Fruit fly (Drosophila melanogaster): ENCODE results near the gene toc.

The toc gene

dm6 chr2L:3121325-3121724 is 23.3 kb downstream of the toc start (continued):
- TF ChIP-seq Awh (GFP tag; IDR thresholded peaks at IDR 0.05) (peak; percentile 9; the same call in 1 of the 2 replicates), pan (optimal IDR thresholded peaks at IDR 0.05) (no peak), pan (GFP tag; optimal IDR thresholded peaks at IDR 0.05 in 1 of 2, IDR thresholded peaks at IDR 0.05 in 1 of 2) (peak in 1 of 2 experiments; percentile 44), CG7839 (tag; optimal IDR thresholded peaks at IDR 0.05) (peak; percentile 17), HmgZ (tag; optimal IDR thresholded peaks at IDR 0.05) (no peak), CG14441 (GFP tag; IDR thresholded peaks at IDR 0.05) (peak; percentile 26; the same call in 1 of the 2 replicates), HmgD (GFP tag; optimal IDR thresholded peaks at IDR 0.05) (no peak), otp (GFP tag; IDR thresholded peaks at IDR 0.05) (0 out of 3 replicates have a peak, but pooled peaks have one; percentile 29), Hr78 (GFP tag; optimal IDR thresholded peaks at IDR 0.05) (peak in 1 of 2 experiments; percentile 49), CG17359 (tag; optimal IDR thresholded peaks at IDR 0.05) (no peak), CG11504 (tag; optimal IDR thresholded peaks at IDR 0.05) (peak; percentile 12), CG11456 (GFP tag; IDR thresholded peaks at IDR 0.05) (0 out of 3 replicates have a peak, but pooled peaks have one; percentile 40), row (GFP tag; IDR thresholded peaks at IDR 0.05) (peak; percentile 61), CG32772 (GFP tag; IDR thresholded peaks at IDR 0.05) (0 out of 2 replicates have a peak, but pooled peaks have one; percentile 6), trem (tag; optimal IDR thresholded peaks at IDR 0.05) (no peak), Tbp (GFP tag; optimal IDR thresholded peaks at IDR 0.05) (no peak), GATAe (GFP tag; conservative IDR thresholded peaks at IDR 0.05) (0 out of 2 replicates have a peak, but pooled peaks have one; percentile 20), vvl (GFP tag; IDR thresholded peaks at IDR 0.05) (peak; percentile 45), dati (GFP tag; IDR thresholded peaks at IDR 0.05) (no peak), Usf (GFP tag; optimal IDR thresholded peaks at IDR 0.05) (no peak), HHEX (GFP tag; optimal IDR thresholded peaks at IDR 0.05) (no peak), Hr51 (GFP tag; optimal IDR thresholded peaks at IDR 0.05) (peak in 1 of 2 experiments; percentile 9), chinmo (GFP tag; IDR thresholded peaks at IDR 0.05; ENCODE audit: partially characterized antibody) (0 out of 4 replicates have a peak, but pooled peaks have one; percentile 14), CG11247 (GFP tag; IDR thresholded peaks at IDR 0.05) (no peak), CG34376 (GFP tag; optimal IDR thresholded peaks at IDR 0.05) (no peak), CHES-1-like (GFP tag; optimal IDR thresholded peaks at IDR 0.05) (no peak), CG3847 (GFP tag; IDR thresholded peaks at IDR 0.05) (peak; percentile 20; the same call in 1 of the 2 replicates), Doc2 (GFP tag; IDR thresholded peaks at IDR 0.05) (no peak), sens (GFP tag) (peak; percentile 48), Antp (GFP tag; optimal IDR thresholded peaks at IDR 0.05) (peak; percentile 20), CG17328 (GFP tag; IDR thresholded peaks at IDR 0.05) (0 out of 2 replicates have a peak, but pooled peaks have one; percentile 8), H2.0 (GFP tag; IDR thresholded peaks at IDR 0.05) (peak; percentile 39; the same call in 1 of the 2 replicates), prd (optimal IDR thresholded peaks at IDR 0.05) (no peak), prd (GFP tag; IDR thresholded peaks at IDR 0.05) (0 out of 3 replicates have a peak, but pooled peaks have one; percentile 14), ro (GFP tag; IDR thresholded peaks at IDR 0.05) (no peak)

DNA sequence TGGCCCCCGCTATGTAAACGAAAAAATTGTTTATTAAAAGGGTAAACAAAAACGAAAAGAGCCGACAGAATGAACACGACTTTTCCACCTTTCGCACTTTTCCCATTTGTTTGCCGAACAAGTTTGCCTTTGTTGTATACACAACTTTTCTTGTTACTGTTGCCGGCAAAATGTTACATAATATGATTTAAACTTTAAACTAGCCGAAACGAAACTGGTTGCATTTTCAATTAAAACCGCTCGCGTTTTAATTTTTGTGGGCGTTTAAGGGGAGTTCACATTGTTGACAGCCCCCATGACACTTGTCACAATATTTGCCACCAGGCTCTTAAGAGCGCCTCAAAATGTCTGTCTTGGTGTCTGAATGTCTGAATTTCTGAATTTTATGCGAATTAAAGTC is 23.8 kb downstream of the toc start:
- TF ChIP-seq Oli (tag; optimal IDR thresholded peaks at IDR 0.05) (no peak), HHEX (GFP tag; optimal IDR thresholded peaks at IDR 0.05) (no peak), sens-2 (GFP tag; IDR thresholded peaks at IDR 0.05) (no peak), Dbx (GFP tag; IDR thresholded peaks at IDR 0.05) (no peak), trh (GFP tag; optimal IDR thresholded peaks at IDR 0.05) (no peak), Nf-YB (GFP tag; optimal IDR thresholded peaks at IDR 0.05) (no peak), cwo (GFP tag; optimal IDR thresholded peaks at IDR 0.05) (no peak), CG15601 (tag; optimal IDR thresholded peaks at IDR 0.05) (no peak), sc (optimal IDR thresholded peaks at IDR 0.05) (no peak), sc (GFP tag; optimal IDR thresholded peaks at IDR 0.05) (no peak), Opbp (GFP tag; IDR thresholded peaks at IDR 0.05; ENCODE audit: partially characterized antibody) (no peak), NfI (GFP tag; optimal IDR thresholded peaks at IDR 0.05) (no peak), Ssrp (tag; optimal IDR thresholded peaks at IDR 0.05) (no peak), ftz-f1 (GFP tag; optimal IDR thresholded peaks at IDR 0.05) (no peak), CG30431 (GFP tag; optimal IDR thresholded peaks at IDR 0.05) (no peak), CG18011 (GFP tag; optimal IDR thresholded peaks at IDR 0.05) (no peak), ci (GFP tag; IDR thresholded peaks at IDR 0.05) (peak; percentile 52; the same call in 2 of the 3 replicates), Med (GFP tag) (peak; percentile 32), CG7745 (tag; optimal IDR thresholded peaks at IDR 0.05) (no peak)
